Fruit fly (Drosophila melanogaster) whole organism, embryonic: ENCODE results near the gene mthl1.

Experiments used
- ATbp ChIP-seq: fragments of 200-800 bp; sonication (Bioruptor generic); optimal IDR thresholded peaks from 2 replicates; lab custom pipeline; 2017; ENCODE audit warnings: missing biosample characterization, mild to moderate bottlenecking, missing genetic modification characterization, missing genetic modification reagents
- Abd-B ChIP-seq: fragments of 200-800 bp; sonication (Bioruptor generic); optimal IDR thresholded peaks from 2 replicates; lab custom pipeline; 2018; ENCODE audit warnings: missing biosample characterization, mild to moderate bottlenecking, missing genetic modification characterization, moderate library complexity
- Atf3 ChIP-seq: fragments of 200-800 bp; sonication (Bioruptor generic); optimal IDR thresholded peaks from 3 replicates; lab custom pipeline; 2016; ENCODE audit warnings: missing biosample characterization, missing genetic modification characterization
- Bdp1 ChIP-seq: fragments of 200-800 bp; sonication (Bioruptor generic); optimal IDR thresholded peaks from 3 replicates; lab custom pipeline; 2016; ENCODE audit warnings: missing biosample characterization, missing genetic modification characterization
- CG10543 ChIP-seq: fragments of 200-800 bp; sonication (Bioruptor generic); optimal IDR thresholded peaks from 3 replicates; lab custom pipeline; 2017; ENCODE audit warnings: missing biosample characterization, mild to moderate bottlenecking, missing genetic modification characterization, moderate library complexity
- CG12071 ChIP-seq: fragments of 200-800 bp; sonication (Bioruptor generic); optimal IDR thresholded peaks from 3 replicates; lab custom pipeline; 2018; ENCODE audit warnings: missing biosample characterization, mild to moderate bottlenecking, missing genetic modification characterization
- CG12155 ChIP-seq: fragments of 200-800 bp; sonication (Bioruptor generic); optimal IDR thresholded peaks from 3 replicates; lab custom pipeline; 2016; ENCODE audit warnings: missing biosample characterization, missing genetic modification characterization
- CG12769 ChIP-seq: fragments of 200-800 bp; sonication (Bioruptor generic); optimal IDR thresholded peaks from 2 replicates; lab custom pipeline; 2019; ENCODE audit warnings: missing biosample characterization, mild to moderate bottlenecking, missing genetic modification characterization, moderate library complexity
- CG13123 ChIP-seq: fragments of 200-800 bp; sonication (Bioruptor generic); optimal IDR thresholded peaks from 2 replicates; lab custom pipeline; 2016; ENCODE audit warnings: missing biosample characterization, missing genetic modification characterization
- CG13287 ChIP-seq: fragments of 200-800 bp; sonication (Bioruptor generic); IDR thresholded peaks from 2 replicates; pipeline ENCODE4 v1.3.6; 2022; ENCODE audit warnings: missing biosample characterization, missing genetic modification characterization; ENCODE audit not compliant: partially characterized antibody
- CG17186 ChIP-seq: fragments of 200-800 bp; sonication (Bioruptor generic); optimal IDR thresholded peaks from 3 replicates; lab custom pipeline; 2017; ENCODE audit warnings: missing biosample characterization, missing genetic modification reagents, missing genetic modification characterization
- CG31441 ChIP-seq: fragments of 200-800 bp; sonication (Bioruptor generic); IDR thresholded peaks from 2 replicates; pipeline ENCODE4 v1.3.6; 2022; ENCODE audit warnings: missing biosample characterization, missing genetic modification characterization
- CG32767 ChIP-seq: fragments of 200-800 bp; sonication (Bioruptor generic); IDR thresholded peaks from 2 replicates; pipeline ENCODE4 v1.3.6; 2022; ENCODE audit warnings: missing biosample characterization, missing genetic modification characterization
- CG4617 ChIP-seq: fragments of 200-800 bp; sonication (Bioruptor generic); optimal IDR thresholded peaks from 3 replicates; lab custom pipeline; 2016; ENCODE audit warnings: missing biosample characterization, missing genetic modification characterization, borderline replicate concordance
- CG8290 ChIP-seq, 3 experiments: fragments of 200-800 bp; sonication (Bioruptor generic); optimal IDR thresholded peaks; 2 replicates each; lab custom pipeline; 2016 to 2019; ENCODE audit warnings: missing biosample characterization in 3 of 3, missing genetic modification characterization in 3 of 3, mild to moderate bottlenecking in 2 of 3, moderate library complexity in 1 of 3
- CG8478 ChIP-seq: fragments of >200 bp; optimal IDR thresholded peaks from 2 replicates; lab custom pipeline; 2018
- CG8944 ChIP-seq: fragments of 200-800 bp; sonication (Bioruptor generic); optimal IDR thresholded peaks from 3 replicates; lab custom pipeline; 2016; ENCODE audit warnings: missing biosample characterization, missing genetic modification characterization
- D ChIP-seq, 2 experiments: fragments of 200-800 bp in 1 of 2; fragments of >200 bp in 1 of 2; sonication (Bioruptor generic) in 1 of 2; optimal IDR thresholded peaks; 2 replicates in 1 of 2; 3 replicates in 1 of 2; lab custom pipeline; 2017; ENCODE audit warnings: mild to moderate bottlenecking in 1 of 2, missing biosample characterization in 1 of 2, missing genetic modification characterization in 1 of 2, missing genetic modification reagents in 1 of 2
- D19A ChIP-seq: fragments of 200-800 bp; optimal IDR thresholded peaks from 3 replicates; lab custom pipeline; 2019; ENCODE audit warnings: missing biosample characterization, mild to moderate bottlenecking, missing genetic modification characterization, moderate library complexity
- D19B ChIP-seq: fragments of 200-800 bp; sonication (Bioruptor generic); optimal IDR thresholded peaks from 2 replicates; lab custom pipeline; 2017; ENCODE audit warnings: missing biosample characterization, mild to moderate bottlenecking, missing genetic modification characterization
- Fer2 ChIP-seq: fragments of 200-800 bp; sonication (Bioruptor generic); optimal IDR thresholded peaks from 2 replicates; lab custom pipeline; 2018; ENCODE audit warnings: missing biosample characterization, mild to moderate bottlenecking, missing genetic modification characterization, moderate library complexity
- HLH3B ChIP-seq: fragments of 200-800 bp; sonication (Bioruptor generic); IDR thresholded peaks from 2 replicates; pipeline ENCODE4 v1.3.6; 2022; ENCODE audit warnings: missing biosample characterization, missing genetic modification characterization
- MESR4 ChIP-seq: fragments of 200-800 bp; sonication (Bioruptor generic); optimal IDR thresholded peaks from 2 replicates; lab custom pipeline; 2018; ENCODE audit warnings: missing biosample characterization, mild to moderate bottlenecking, missing genetic modification characterization, moderate library complexity
- Med ChIP-seq: fragments of 200-800 bp; sonication (Bioruptor generic); peaks from one replicate; lab custom pipeline; 2016; ENCODE audit warnings: missing biosample characterization, missing genetic modification characterization, mild to moderate bottlenecking, inconsistent platforms, moderate library complexity
- PHDP ChIP-seq: fragments of 200-800 bp; sonication (Bioruptor generic); optimal IDR thresholded peaks from 3 replicates; lab custom pipeline; 2018; ENCODE audit warnings: missing biosample characterization, mild to moderate bottlenecking, missing genetic modification characterization, moderate library complexity
- Pdp1 ChIP-seq, 2 experiments: fragments of 200-800 bp; sonication (Bioruptor generic); optimal IDR thresholded peaks; 3 replicates each; lab custom pipeline; 2016; ENCODE audit warnings: missing biosample characterization in 2 of 2, missing genetic modification characterization in 2 of 2, mild to moderate bottlenecking in 1 of 2, moderate library complexity in 1 of 2
- cas ChIP-seq: fragments of 200-800 bp; sonication (Bioruptor generic); IDR thresholded peaks from 2 replicates; pipeline ENCODE4 v1.3.6; 2022; ENCODE audit warnings: missing biosample characterization, missing genetic modification characterization
- cg ChIP-seq: fragments of 200-800 bp; sonication (Bioruptor generic); optimal IDR thresholded peaks from 3 replicates; lab custom pipeline; 2019; ENCODE audit warnings: missing biosample characterization, mild to moderate bottlenecking, missing genetic modification characterization, moderate library complexity
- crc ChIP-seq: fragments of 200-800 bp; sonication (Bioruptor generic); optimal IDR thresholded peaks from 2 replicates; lab custom pipeline; 2016; ENCODE audit warnings: missing biosample characterization, missing genetic modification characterization
- esg ChIP-seq: fragments of 200-800 bp; sonication (Bioruptor generic); conservative IDR thresholded peaks from 2 replicates; pipeline ENCODE4 v1.3.6; 2022; ENCODE audit warnings: missing biosample characterization, missing genetic modification characterization
- exex ChIP-seq: fragments of 200-800 bp; sonication (Bioruptor generic); optimal IDR thresholded peaks from 4 replicates; lab custom pipeline; 2018; ENCODE audit warnings: missing biosample characterization, mild to moderate bottlenecking, missing genetic modification characterization, moderate library complexity
- eyg ChIP-seq: fragments of 200-800 bp; sonication (Bioruptor generic); optimal IDR thresholded peaks from 3 replicates; lab custom pipeline; 2016; ENCODE audit warnings: missing biosample characterization, missing genetic modification characterization
- grau ChIP-seq: fragments of 200-800 bp; optimal IDR thresholded peaks from 3 replicates; lab custom pipeline; 2019; ENCODE audit warnings: missing biosample characterization, mild to moderate bottlenecking, missing genetic modification characterization, moderate library complexity
- gsb ChIP-seq: fragments of 200-800 bp; sonication (Bioruptor generic); IDR thresholded peaks from 2 replicates; pipeline ENCODE4 v1.3.6; 2022; ENCODE audit warnings: missing biosample characterization, missing genetic modification characterization
- her ChIP-seq: fragments of 200-800 bp; sonication (Bioruptor generic); optimal IDR thresholded peaks from 2 replicates; lab custom pipeline; 2016; ENCODE audit warnings: missing biosample characterization, missing genetic modification characterization
- klu ChIP-seq: fragments of 200-800 bp; sonication (Bioruptor generic); IDR thresholded peaks from 2 replicates; pipeline ENCODE4 v1.3.6; 2022; ENCODE audit warnings: missing biosample characterization, missing genetic modification characterization
- lola ChIP-seq, 3 experiments: fragments of >200 bp in 2 of 3; fragments of 200-800 bp in 1 of 3; sonication (Bioruptor generic) in 1 of 3; optimal IDR thresholded peaks; 2 replicates each; lab custom pipeline; 2017 to 2019; ENCODE audit warnings: missing biosample characterization in 3 of 3, missing genetic modification characterization in 3 of 3, mild to moderate bottlenecking in 1 of 3, moderate library complexity in 1 of 3
- nom ChIP-seq: fragments of 200-800 bp; sonication (Bioruptor generic); optimal IDR thresholded peaks from 2 replicates; lab custom pipeline; 2017; ENCODE audit warnings: missing biosample characterization, missing genetic modification characterization, mild to moderate bottlenecking, moderate library complexity, missing genetic modification reagents
- oc ChIP-seq: fragments of 200-800 bp; sonication (Bioruptor generic); optimal IDR thresholded peaks from 2 replicates; lab custom pipeline; 2018; ENCODE audit warnings: missing biosample characterization, mild to moderate bottlenecking, missing genetic modification characterization, moderate library complexity
- psq ChIP-seq: fragments of 200-800 bp; sonication (Bioruptor generic); optimal IDR thresholded peaks from 2 replicates; lab custom pipeline; 2017; ENCODE audit warnings: missing biosample characterization, missing genetic modification characterization
- sc ChIP-seq, 3 experiments: fragments of >200 bp in 2 of 3; fragments of 200-800 bp in 1 of 3; sonication (Bioruptor generic) in 1 of 3; optimal IDR thresholded peaks; 2 replicates in 2 of 3; 3 replicates in 1 of 3; lab custom pipeline; 2017; ENCODE audit warnings: mild to moderate bottlenecking in 1 of 3, missing biosample characterization in 1 of 3, missing genetic modification characterization in 1 of 3, missing genetic modification reagents in 1 of 3
- sd ChIP-seq: fragments of 200-800 bp; sonication (Bioruptor generic); optimal IDR thresholded peaks from 3 replicates; lab custom pipeline; 2018; ENCODE audit warnings: missing biosample characterization, mild to moderate bottlenecking, missing genetic modification characterization, moderate library complexity
- sens ChIP-seq: fragments of 200-800 bp; sonication (Bioruptor generic); peaks from one replicate; lab custom pipeline; 2016; ENCODE audit warnings: missing biosample characterization, missing genetic modification characterization
- seq ChIP-seq: fragments of 200-800 bp; sonication (Bioruptor generic); IDR thresholded peaks from 2 replicates; pipeline ENCODE4 v1.3.6; 2022; ENCODE audit warnings: missing biosample characterization, missing genetic modification characterization
- slbo ChIP-seq: fragments of 200-800 bp; sonication (Bioruptor generic); IDR thresholded peaks from 2 replicates; pipeline ENCODE4 v1.3.6; 2022; ENCODE audit warnings: missing biosample characterization, missing genetic modification characterization
- stc ChIP-seq: fragments of 200-800 bp; sonication (Bioruptor generic); IDR thresholded peaks from 2 replicates; pipeline ENCODE4 v1.3.6; 2022; ENCODE audit warnings: missing biosample characterization, missing genetic modification characterization
- tap ChIP-seq: fragments of 200-800 bp; optimal IDR thresholded peaks from 3 replicates; lab custom pipeline; 2019; ENCODE audit warnings: missing biosample characterization, mild to moderate bottlenecking, missing genetic modification characterization, moderate library complexity
- toy ChIP-seq: fragments of 200-800 bp; sonication (Bioruptor generic); IDR thresholded peaks from 2 replicates; pipeline ENCODE4 v1.3.6; 2022; ENCODE audit warnings: missing biosample characterization, missing genetic modification characterization
- trh ChIP-seq: fragments of 200-800 bp; sonication (Bioruptor generic); optimal IDR thresholded peaks from 2 replicates; lab custom pipeline; 2016; ENCODE audit warnings: missing biosample characterization, missing genetic modification characterization
- tx ChIP-seq: fragments of 200-800 bp; sonication (Bioruptor generic); optimal IDR thresholded peaks from 2 replicates; lab custom pipeline; 2016; ENCODE audit warnings: missing biosample characterization, missing genetic modification characterization

The mthl1 gene

DNA sequence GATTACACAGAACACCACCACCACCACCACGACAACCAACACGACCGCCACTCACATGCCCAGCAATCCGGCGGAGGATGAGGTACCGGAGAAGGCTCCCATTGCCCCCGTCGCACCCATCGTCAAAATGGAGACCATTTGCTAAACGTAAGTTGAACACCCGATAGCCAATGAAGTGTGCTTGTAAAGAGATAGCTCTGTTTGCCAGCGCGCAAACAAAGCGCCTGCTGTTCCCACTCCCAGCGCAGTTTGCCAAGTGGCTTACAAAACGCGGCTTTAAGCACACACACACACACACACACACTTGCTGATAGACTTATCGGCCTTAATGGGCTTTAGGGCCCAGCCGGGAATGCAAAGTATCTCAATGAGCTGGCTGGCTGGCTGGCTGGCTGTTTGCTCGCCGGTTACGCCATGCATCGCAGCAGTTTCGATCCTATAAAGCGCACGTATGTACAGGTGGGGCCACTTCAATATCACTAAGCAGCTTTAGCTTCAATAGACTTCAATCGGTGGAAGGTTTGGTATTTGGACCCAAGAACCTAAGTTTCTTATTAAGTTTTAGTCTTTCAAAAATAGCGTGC, 2.7 kb downstream of the mthl1 start:
- TF ChIP-seq MESR4 (GFP tag; lab: Kevin White, UChicago) (no peak), esg (GFP tag; lab: Robert Waterston, UW) (no peak), Med (GFP tag; lab: Kevin White, UChicago) (peak; percentile 35), CG12769 (peak; percentile 7), nom (no peak), Bdp1 (GFP tag; lab: Kevin White, UChicago) (no peak), CG8944 (GFP tag; lab: Kevin White, UChicago) (no peak), CG12071 (no peak), tap (tag; lab: Kevin White, UChicago) (no peak), tx (GFP tag; lab: Kevin White, UChicago) (no peak), ATbp (GFP tag; lab: Kevin White, UChicago) (peak; percentile 39), exex (tag; lab: Kevin White, UChicago) (no peak), Atf3 (GFP tag; lab: Kevin White, UChicago) (no peak), gsb (no peak), sens (GFP tag; lab: Kevin White, UChicago) (peak; percentile 78), slbo (GFP tag; lab: Robert Waterston, UW) (peak; percentile 6; the same call in 1 of the 2 replicates), CG10543 (GFP tag; lab: Kevin White, UChicago) (peak; percentile 16), CG17186 (no peak), CG31441 (GFP tag; lab: Robert Waterston, UW) (no peak), HLH3B (0 out of 2 replicates have a peak, but pooled peaks have one; percentile 16), stc (GFP tag; lab: Robert Waterston, UW) (peak; percentile 26; the same call in 1 of the 2 replicates), cas (GFP tag; lab: Robert Waterston, UW) (no peak), D19A (no peak), Pdp1 (GFP tag; optimal IDR thresholded peaks at IDR 0.05; lab: Kevin White, UChicago) (peak in 1 of 2 experiments; percentile 70), CG8290 (GFP tag; optimal IDR thresholded peaks at IDR 0.05; lab: Kevin White, UChicago) (no peak), CG8290 (tag; optimal IDR thresholded peaks at IDR 0.05; lab: Kevin White, UChicago) (no peak), crc (GFP tag; lab: Kevin White, UChicago) (no peak), D (optimal IDR thresholded peaks at IDR 0.05; lab: Kevin White, UChicago) (no peak), D (GFP tag; optimal IDR thresholded peaks at IDR 0.05; lab: Kevin White, UChicago) (no peak), cg (GFP tag; lab: Kevin White, UChicago) (peak; percentile 24), Abd-B (no peak), psq (GFP tag; lab: Kevin White, UChicago) (no peak), seq (GFP tag; lab: Robert Waterston, UW) (no peak), CG13287 (GFP tag; lab: Robert Waterston, UW) (no peak), oc (tag; lab: Kevin White, UChicago) (peak; percentile 70), Fer2 (tag; lab: Kevin White, UChicago) (no peak), CG32767 (no peak), CG4617 (GFP tag; lab: Kevin White, UChicago) (no peak), eyg (GFP tag; lab: Kevin White, UChicago) (no peak), sd (tag; lab: Kevin White, UChicago) (peak; percentile 50)

DNA sequence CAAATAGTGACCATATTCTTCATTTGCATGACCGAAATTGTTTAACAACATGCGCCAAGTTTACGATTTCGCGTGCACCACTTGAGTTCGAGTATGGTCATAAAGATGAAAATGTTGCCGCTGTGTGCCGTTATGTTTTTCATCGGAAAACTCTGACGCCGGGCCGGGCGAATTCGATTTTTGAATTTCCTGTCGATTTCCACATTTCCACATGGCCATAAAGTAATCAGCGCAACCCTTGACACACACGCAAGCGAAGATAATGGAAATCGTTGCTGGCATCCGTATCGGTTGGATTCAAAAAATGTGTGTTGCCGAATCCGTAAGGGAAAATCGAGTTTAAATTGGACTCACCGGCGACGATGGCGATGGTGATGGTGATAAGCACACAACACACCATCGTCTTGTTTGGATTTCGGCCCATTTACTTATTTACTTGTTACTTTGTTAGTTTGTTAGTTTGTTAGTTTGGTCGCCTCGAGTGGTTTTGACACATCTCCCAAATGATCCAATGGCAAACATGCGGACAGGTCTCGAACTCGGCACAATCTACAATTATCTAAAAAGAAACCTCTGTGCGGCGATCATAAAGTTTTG, 3.9 kb downstream of the mthl1 start:
- TF ChIP-seq her (no peak), toy (no peak), lola (GFP tag; optimal IDR thresholded peaks at IDR 0.05; lab: Kevin White, UChicago) (peak in 1 of 3 experiments; percentile 22), CG13123 (no peak), CG12155 (GFP tag; lab: Kevin White, UChicago) (no peak), PHDP (tag; lab: Kevin White, UChicago) (peak; percentile 46), grau (tag; lab: Kevin White, UChicago) (peak; percentile 2), klu (GFP tag; lab: Robert Waterston, UW) (no peak), trh (no peak), CG8478 (lab: Kevin White, UChicago) (no peak), sc (optimal IDR thresholded peaks at IDR 0.05; lab: Kevin White, UChicago) (no peak), sc (GFP tag; optimal IDR thresholded peaks at IDR 0.05; lab: Kevin White, UChicago) (peak; percentile 44), D19B (no peak)
